Worm (Caenorhabditis elegans): ENCODE data around the gene W05H9.2.
A peak's percentile ranks its signal among the peaks of the same experiment; 100 is the strongest.

W05H9.2 gene

ce11 chrX:6250272-6250752, 16.5 kb upstream of the W05H9.2 start:
- TF ChIP-seq unc-62 (GFP tag; optimal IDR thresholded peaks at IDR 0.05) (peak; percentile 44), nhr-12 (tag; optimal IDR thresholded peaks at IDR 0.05) (no peak), mml-1 (tag; optimal IDR thresholded peaks at IDR 0.05) (no peak), nhr-11 (tag; optimal IDR thresholded peaks at IDR 0.05) (no peak), lsy-12 (tag; optimal IDR thresholded peaks at IDR 0.05) (no peak), jun-1 (tag; optimal IDR thresholded peaks at IDR 0.05) (no peak), ceh-16 (tag; optimal IDR thresholded peaks at IDR 0.05) (no peak), fos-1 (tag; optimal IDR thresholded peaks at IDR 0.05) (no peak), elt-2 (tag; optimal IDR thresholded peaks at IDR 0.05) (peak; percentile 84), pha-4 (tag; optimal IDR thresholded peaks at IDR 0.05) (peak; percentile 60), nhr-28 (tag; optimal IDR thresholded peaks at IDR 0.05) (no peak), unc-39 (tag; optimal IDR thresholded peaks at IDR 0.05) (no peak), skn-1 (tag; optimal IDR thresholded peaks at IDR 0.05) (no peak), ZK546.5 (tag; optimal IDR thresholded peaks at IDR 0.05) (no peak), sea-2 (GFP tag; optimal IDR thresholded peaks at IDR 0.05) (no peak), ceh-9 (tag; optimal IDR thresholded peaks at IDR 0.05) (no peak), hmg-11 (tag; optimal IDR thresholded peaks at IDR 0.05) (no peak), ztf-11 (tag; optimal IDR thresholded peaks at IDR 0.05) (no peak), elt-3 (tag; optimal IDR thresholded peaks at IDR 0.05) (peak in 1 of 3 experiments; percentile 46), fkh-2 (tag; optimal IDR thresholded peaks at IDR 0.05) (no peak), egl-27 (tag; optimal IDR thresholded peaks at IDR 0.05) (no peak), lin-39 (tag; optimal IDR thresholded peaks at IDR 0.05) (no peak), elt-1 (tag; optimal IDR thresholded peaks at IDR 0.05) (no peak), nhr-76 (tag; optimal IDR thresholded peaks at IDR 0.05) (no peak), ztf-4 (tag; optimal IDR thresholded peaks at IDR 0.05) (no peak), pqm-1 (tag; optimal IDR thresholded peaks at IDR 0.05) (peak; percentile 18), nhr-77 (tag; optimal IDR thresholded peaks at IDR 0.05) (no peak), lin-15B (tag; optimal IDR thresholded peaks at IDR 0.05) (no peak), zag-1 (tag; optimal IDR thresholded peaks at IDR 0.05) (no peak), nhr-237 (tag; optimal IDR thresholded peaks at IDR 0.05) (no peak), daf-12 (tag; optimal IDR thresholded peaks at IDR 0.05) (no peak), nhr-43 (tag; optimal IDR thresholded peaks at IDR 0.05; ENCODE audit: poor library complexity, severe bottlenecking) (no peak), ceh-82 (tag; optimal IDR thresholded peaks at IDR 0.05) (no peak), R02D3.7 (tag; optimal IDR thresholded peaks at IDR 0.05) (peak; percentile 1), fkh-10 (GFP tag; optimal IDR thresholded peaks at IDR 0.05) (no peak), egl-5 (tag; optimal IDR thresholded peaks at IDR 0.05) (no peak), nhr-67 (tag; optimal IDR thresholded peaks at IDR 0.05) (no peak), snpc-4 (tag; optimal IDR thresholded peaks at IDR 0.05) (no peak), ama-1 (optimal IDR thresholded peaks at IDR 0.05) (no peak), tbx-2 (tag; optimal IDR thresholded peaks at IDR 0.05) (peak; percentile 0), aly-2 (tag; optimal IDR thresholded peaks at IDR 0.05) (no peak), mdl-1 (tag; optimal IDR thresholded peaks at IDR 0.05) (no peak), eor-1 (tag; optimal IDR thresholded peaks at IDR 0.05) (no peak), nhr-23 (tag; optimal IDR thresholded peaks at IDR 0.05) (peak; percentile 71), nfya-1 (tag; optimal IDR thresholded peaks at IDR 0.05; ENCODE audit: insufficient read depth) (peak; percentile 40), ceh-28 (tag; optimal IDR thresholded peaks at IDR 0.05) (no peak), nhr-25 (tag; optimal IDR thresholded peaks at IDR 0.05) (peak; percentile 44)

ce11 chrX:6250866-6251265, 16.0 kb upstream of the W05H9.2 start:
- no peak for TF ChIP-seq daf-12 (tag; optimal IDR thresholded peaks at IDR 0.05)
- peak; percentile 64 for TF ChIP-seq fkh-10 (GFP tag; optimal IDR thresholded peaks at IDR 0.05)
- no peak for TF ChIP-seq nhr-237 (tag; optimal IDR thresholded peaks at IDR 0.05)

All from whole organism, L3 larva.